Worm (Caenorhabditis elegans) whole organism, L4 larva: ENCODE results near the gene T26C5.4.

Source experiments
- F44E2.7 ChIP-seq: fragments of 200-800 bp; sonication (Bioruptor generic); IDR thresholded peaks from 2 replicates; pipeline ENCODE4 v2.1.2; 2022; ENCODE audit warnings: missing genetic modification characterization, missing compliant biosample characterization
- R02D3.7 ChIP-seq: fragments of 150-350 bp; sonication (generic microtip); optimal IDR thresholded peaks from 3 replicates; lab custom pipeline; 2014; ENCODE audit warnings: missing biosample characterization, missing genetic modification characterization
- T26A8.4 ChIP-seq: fragments of 200-800 bp; sonication (Bioruptor generic); IDR thresholded peaks from 2 replicates; pipeline ENCODE4 v1.3.6; 2022; ENCODE audit warnings: missing genetic modification characterization, missing compliant biosample characterization
- Y105C5A.15 ChIP-seq: fragments of 200-800 bp; sonication (Bioruptor generic); IDR thresholded peaks from 2 replicates; pipeline ENCODE4 v1.3.6; 2022; ENCODE audit warnings: missing genetic modification characterization, missing compliant biosample characterization
- Y48G9A.11 ChIP-seq: fragments of 200-800 bp; sonication (Bioruptor generic); IDR thresholded peaks from 2 replicates; pipeline ENCODE4 v1.3.6; 2022; ENCODE audit warnings: missing genetic modification reagents, missing genetic modification characterization, missing compliant biosample characterization
- aha-1 ChIP-seq: fragments of 150-350 bp; peaks from one replicate; lab custom pipeline; 2014; ENCODE audit warnings: missing biosample characterization, missing genetic modification characterization
- ama-1 ChIP-seq: fragments of 150-350 bp; optimal IDR thresholded peaks from 2 replicates; lab custom pipeline; 2014; ENCODE audit warnings: inconsistent platforms, mixed read lengths
- ceh-28 ChIP-seq: fragments of 150-350 bp; optimal IDR thresholded peaks from 2 replicates; lab custom pipeline; 2014; ENCODE audit warnings: missing biosample characterization, missing genetic modification reagents, missing genetic modification characterization
- ceh-62 ChIP-seq: sonication (generic microtip); optimal IDR thresholded peaks from 2 replicates; lab custom pipeline; 2017; ENCODE audit warnings: missing biosample characterization, missing genetic modification characterization
- ctbp-1 ChIP-seq: fragments of 200-800 bp; sonication (Bioruptor generic); IDR thresholded peaks from 2 replicates; pipeline ENCODE4 v1.3.6; 2022; ENCODE audit warnings: missing genetic modification reagents, missing genetic modification characterization, missing compliant biosample characterization
- daf-16 ChIP-seq, 3 experiments: sonication (generic microtip); optimal IDR thresholded peaks; 2 replicates each; lab custom pipeline; 2016 to 2017; ENCODE audit warnings: missing genetic modification characterization in 3 of 3, missing genetic modification reagents in 3 of 3, mild to moderate bottlenecking in 2 of 3, missing compliant biosample characterization in 2 of 3, missing biosample characterization in 1 of 3, moderate library complexity in 1 of 3
- daf-8 ChIP-seq: fragments of 200-800 bp; sonication (Bioruptor generic); IDR thresholded peaks from 2 replicates; pipeline ENCODE4 v1.3.6; 2022; ENCODE audit warnings: missing genetic modification characterization, missing compliant biosample characterization
- dmd-6 ChIP-seq: fragments of 200-800 bp; sonication (Bioruptor generic); IDR thresholded peaks from 2 replicates; pipeline ENCODE4 v1.3.6; 2022; ENCODE audit warnings: missing genetic modification reagents, missing genetic modification characterization, missing compliant biosample characterization
- dmd-9 ChIP-seq: fragments of 200-800 bp; sonication (Bioruptor generic); IDR thresholded peaks from 2 replicates; pipeline ENCODE4 v1.3.6; 2022; ENCODE audit warnings: missing genetic modification reagents, missing genetic modification characterization, missing compliant biosample characterization
- dve-1 ChIP-seq: sonication (generic microtip); optimal IDR thresholded peaks from 2 replicates; lab custom pipeline; 2017; ENCODE audit warnings: antibody characterized with exemption, mild to moderate bottlenecking, missing genetic modification characterization, missing compliant biosample characterization; ENCODE audit not compliant: insufficient read depth
- fkh-10 ChIP-seq: fragments of 150-350 bp; optimal IDR thresholded peaks from 2 replicates; lab custom pipeline; 2014; ENCODE audit warnings: missing biosample characterization, missing genetic modification reagents, missing genetic modification characterization
- gei-8 ChIP-seq: fragments of 200-800 bp; sonication (Bioruptor generic); optimal IDR thresholded peaks from 2 replicates; lab custom pipeline; 2018; ENCODE audit warnings: mild to moderate bottlenecking, missing genetic modification characterization, missing compliant biosample characterization
- hif-1 ChIP-seq, 2 experiments: sonication (generic microtip); optimal IDR thresholded peaks; 2 replicates each; lab custom pipeline; 2016 to 2017; ENCODE audit warnings: missing compliant biosample characterization in 2 of 2, missing genetic modification characterization in 2 of 2, missing genetic modification reagents in 2 of 2, missing genotype in 2 of 2, mild to moderate bottlenecking in 1 of 2
- hlh-11 ChIP-seq: fragments of 200-800 bp; sonication (Bioruptor generic); optimal IDR thresholded peaks from 2 replicates; lab custom pipeline; 2018; ENCODE audit warnings: mild to moderate bottlenecking, missing genetic modification characterization, missing compliant biosample characterization
- jun-1 ChIP-seq: fragments of 150-350 bp; optimal IDR thresholded peaks from 2 replicates; lab custom pipeline; 2014; ENCODE audit warnings: missing biosample characterization, missing genetic modification reagents, missing genetic modification characterization
- lim-7 ChIP-seq: fragments of 200-800 bp; sonication (Bioruptor generic); IDR thresholded peaks from 2 replicates; pipeline ENCODE4 v1.3.6; 2022; ENCODE audit warnings: missing genetic modification characterization, missing compliant biosample characterization
- lin-29 ChIP-seq: fragments of 200-800 bp; sonication (Bioruptor generic); IDR thresholded peaks from 2 replicates; pipeline ENCODE4 v1.3.6; 2022; ENCODE audit warnings: missing genetic modification reagents, missing genetic modification characterization, missing compliant biosample characterization
- lin-39 ChIP-seq: fragments of 150-350 bp; optimal IDR thresholded peaks from 2 replicates; lab custom pipeline; 2014; ENCODE audit warnings: missing biosample characterization, missing genetic modification reagents, missing genetic modification characterization
- lsy-2 ChIP-seq, 2 experiments: fragments of 150-350 bp in 1 of 2; sonication (generic microtip) in 1 of 2; optimal IDR thresholded peaks; 2 replicates each; lab custom pipeline; 2014 to 2017; ENCODE audit warnings: missing biosample characterization in 2 of 2, missing genetic modification characterization in 2 of 2
- madf-5 ChIP-seq, 2 experiments: fragments of 200-800 bp; sonication (Bioruptor generic); IDR thresholded peaks; 2 replicates each; pipeline ENCODE4 v1.3.6; 2022; ENCODE audit warnings: missing compliant biosample characterization in 2 of 2, missing genetic modification characterization in 2 of 2
- madf-9 ChIP-seq: fragments of 200-800 bp; sonication (Bioruptor generic); conservative IDR thresholded peaks from 2 replicates; pipeline ENCODE4 v1.3.6; 2022; ENCODE audit warnings: missing genetic modification reagents, missing genetic modification characterization, missing compliant biosample characterization
- mdl-1 ChIP-seq, 2 experiments: fragments of 150-350 bp in 1 of 2; sonication (generic microtip) in 1 of 2; optimal IDR thresholded peaks; 2 replicates each; lab custom pipeline; 2014 to 2017; ENCODE audit warnings: missing biosample characterization in 2 of 2, missing genetic modification characterization in 2 of 2
- mep-1 ChIP-seq: fragments of 150-350 bp; sonication (generic microtip); optimal IDR thresholded peaks from 3 replicates; lab custom pipeline; 2014; ENCODE audit warnings: missing biosample characterization, missing genetic modification characterization
- mxl-2 ChIP-seq: fragments of 200-800 bp; sonication (Bioruptor generic); conservative IDR thresholded peaks from 2 replicates; pipeline ENCODE4 v1.3.6; 2022; ENCODE audit warnings: missing genetic modification reagents, missing genetic modification characterization, missing compliant biosample characterization
- mxl-3 ChIP-seq: fragments of 200-800 bp; sonication (Bioruptor generic); optimal IDR thresholded peaks from 2 replicates; lab custom pipeline; 2018; ENCODE audit warnings: mild to moderate bottlenecking, missing genetic modification characterization, missing compliant biosample characterization
- nhr-102 ChIP-seq: sonication (generic microtip); optimal IDR thresholded peaks from 2 replicates; lab custom pipeline; 2016; ENCODE audit warnings: mild to moderate bottlenecking, missing genetic modification characterization, moderate library complexity, missing compliant biosample characterization
- nhr-11 ChIP-seq: fragments of 150-350 bp; optimal IDR thresholded peaks from 2 replicates; lab custom pipeline; 2014; ENCODE audit warnings: missing biosample characterization, missing genetic modification characterization
- nhr-237 ChIP-seq: sonication (generic microtip); optimal IDR thresholded peaks from 2 replicates; lab custom pipeline; 2017; ENCODE audit warnings: missing biosample characterization, missing genetic modification characterization
- nhr-28 ChIP-seq: fragments of 150-350 bp; optimal IDR thresholded peaks from 2 replicates; lab custom pipeline; 2014; ENCODE audit warnings: missing biosample characterization, missing genetic modification characterization
- nhr-42 ChIP-seq: fragments of 200-800 bp; sonication (Bioruptor generic); IDR thresholded peaks from 2 replicates; pipeline ENCODE4 v1.3.6; 2022; ENCODE audit warnings: missing genetic modification characterization, missing compliant biosample characterization
- nhr-48 ChIP-seq: sonication (generic microtip); optimal IDR thresholded peaks from 2 replicates; lab custom pipeline; 2016; ENCODE audit warnings: mild to moderate bottlenecking, missing genetic modification characterization, missing compliant biosample characterization
- nhr-77 ChIP-seq: fragments of 150-350 bp; optimal IDR thresholded peaks from 2 replicates; lab custom pipeline; 2014; ENCODE audit warnings: missing biosample characterization, missing genetic modification characterization
- php-3 ChIP-seq: fragments of 200-800 bp; sonication (Bioruptor generic); IDR thresholded peaks from 2 replicates; pipeline ENCODE4 v1.3.6; 2022; ENCODE audit warnings: missing genetic modification reagents, missing genetic modification characterization, missing compliant biosample characterization
- pqm-1 ChIP-seq: sonication (generic microtip); optimal IDR thresholded peaks from 2 replicates; lab custom pipeline; 2017; ENCODE audit warnings: missing biosample characterization, missing genetic modification characterization
- sdz-12 ChIP-seq: fragments of 200-800 bp; sonication (Bioruptor generic); optimal IDR thresholded peaks from 2 replicates; lab custom pipeline; 2018; ENCODE audit warnings: mild to moderate bottlenecking, missing genetic modification characterization, missing compliant biosample characterization
- snpc-1.2 ChIP-seq: fragments of 200-800 bp; sonication (Bioruptor generic); IDR thresholded peaks from 2 replicates; pipeline ENCODE4 v1.3.6; 2022; ENCODE audit warnings: missing genetic modification reagents, missing genetic modification characterization, missing compliant biosample characterization
- snpc-4 ChIP-seq: fragments of 150-350 bp; optimal IDR thresholded peaks from 2 replicates; lab custom pipeline; 2014; ENCODE audit warnings: missing biosample characterization, missing genetic modification characterization
- tra-1 ChIP-seq: fragments of 200-800 bp; sonication (Bioruptor generic); IDR thresholded peaks from 2 replicates; pipeline ENCODE4 v1.3.6; 2022; ENCODE audit warnings: missing genetic modification reagents, missing genetic modification characterization, missing compliant biosample characterization
- unc-39 ChIP-seq: sonication (generic microtip); optimal IDR thresholded peaks from 2 replicates; lab custom pipeline; 2017; ENCODE audit warnings: missing biosample characterization, missing genetic modification characterization
- unc-62 ChIP-seq, 3 experiments: fragments of 150-350 bp in 1 of 3; sonication (generic microtip); optimal IDR thresholded peaks in 2 of 3; peaks in 1 of 3; 1 replicate in 1 of 3; 2 replicates in 2 of 3; lab custom pipeline; 2014 to 2017; ENCODE audit warnings: missing biosample characterization in 3 of 3, missing genetic modification characterization in 3 of 3, missing genetic modification reagents in 3 of 3, missing genotype in 1 of 3
- zip-2 ChIP-seq: fragments of 150-350 bp; optimal IDR thresholded peaks from 2 replicates; lab custom pipeline; 2014; ENCODE audit warnings: missing biosample characterization, missing genetic modification characterization
- ztf-7 ChIP-seq: fragments of 150-350 bp; optimal IDR thresholded peaks from 2 replicates; lab custom pipeline; 2014; ENCODE audit warnings: missing biosample characterization, missing genetic modification characterization

T26C5.4 gene

ce11 chrII:9282787-9283186, 32.5 kb upstream of the T26C5.4 start (continued):
- peak; percentile 81 for TF ChIP-seq nhr-48 (tag; lab: Kevin White, UChicago)
- peak; percentile 93 for TF ChIP-seq mxl-3 (GFP tag; lab: Kevin White, UChicago)
- no peak for TF ChIP-seq ceh-62 (tag; lab: Kevin White, UChicago)
- peak; percentile 59 for TF ChIP-seq fkh-10
- no peak for TF ChIP-seq R02D3.7 (tag; lab: Kevin White, UChicago)

- no peak for TF ChIP-seq snpc-4 (tag; lab: Kevin White, UChicago)
- no peak for TF ChIP-seq dve-1 (tag; lab: Kevin White, UChicago)
- no peak for TF ChIP-seq Y105C5A.15 (GFP tag; lab: Robert Waterston, UW)
- no peak for TF ChIP-seq nhr-77 (tag; lab: Kevin White, UChicago)
- no peak for TF ChIP-seq zip-2 (tag; lab: Kevin White, UChicago)
- TF ChIP-seq lin-39: no peak
- no peak for TF ChIP-seq fkh-10
- no peak for TF ChIP-seq lim-7 (GFP tag; lab: Robert Waterston, UW)
- TF ChIP-seq T26A8.4 (GFP tag; lab: Robert Waterston, UW): no peak
- no peak for TF ChIP-seq jun-1 (tag; lab: Kevin White, UChicago)
- TF ChIP-seq nhr-42 (GFP tag; lab: Robert Waterston, UW): no peak
- peak in 1 of 2 experiments; percentile 96 for TF ChIP-seq unc-62 (GFP tag; optimal IDR thresholded peaks at IDR 0.05 in 1 of 2; lab: Kevin White, UChicago)
- no peak for TF ChIP-seq unc-62 (tag; optimal IDR thresholded peaks at IDR 0.05; lab: Kevin White, UChicago)
- no peak for TF ChIP-seq madf-5 (GFP tag; IDR thresholded peaks at IDR 0.05; lab: Robert Waterston, UW)
- TF ChIP-seq aha-1 (tag; lab: Kevin White, UChicago): peak; percentile 93
- TF ChIP-seq, all 104 proteins: peak for 2
Observed at ce11 chrII:9282065-9282464, 31.7 kb upstream of the T26C5.4 start.

ce11 chrII:9281595-9281994, 31.3 kb upstream of the T26C5.4 start:
- TF ChIP-seq tra-1 (GFP tag; lab: Robert Waterston, UW): no peak
- TF ChIP-seq hif-1 (tag; optimal IDR thresholded peaks at IDR 0.05; lab: Kevin White, UChicago): peak in 1 of 2 experiments; percentile 53
- no peak for TF ChIP-seq nhr-11 (tag; lab: Kevin White, UChicago)
- TF ChIP-seq ctbp-1 (GFP tag; lab: Robert Waterston, UW): no peak
- TF ChIP-seq hlh-11: peak; percentile 37
- no peak for TF ChIP-seq ceh-28 (tag; lab: Kevin White, UChicago)
- TF ChIP-seq dmd-9 (GFP tag; lab: Robert Waterston, UW): no peak
- no peak for TF ChIP-seq php-3 (GFP tag; lab: Robert Waterston, UW)
- no peak for TF ChIP-seq daf-8
- 0 out of 2 replicates have a peak, but pooled peaks have one; percentile 11 for TF ChIP-seq dmd-6 (GFP tag; lab: Robert Waterston, UW)
- TF ChIP-seq mxl-2: no peak
- TF ChIP-seq dve-1 (tag; lab: Kevin White, UChicago): no peak
- no peak for TF ChIP-seq pqm-1 (tag; lab: Kevin White, UChicago)
- TF ChIP-seq nhr-237 (tag; lab: Kevin White, UChicago): no peak
- peak; percentile 59 for TF ChIP-seq mep-1 (tag; lab: Kevin White, UChicago)
- TF ChIP-seq Y48G9A.11: no peak
- peak; percentile 1 for TF ChIP-seq mxl-3 (GFP tag; lab: Kevin White, UChicago)
- peak; percentile 6 for TF ChIP-seq gei-8
- peak in 1 of 2 experiments; percentile 78 for TF ChIP-seq lsy-2 (tag; optimal IDR thresholded peaks at IDR 0.05; lab: Kevin White, UChicago)
- TF ChIP-seq daf-16 (GFP tag; optimal IDR thresholded peaks at IDR 0.05; lab: Kevin White, UChicago): no peak
- TF ChIP-seq daf-16 (tag; optimal IDR thresholded peaks at IDR 0.05; lab: Kevin White, UChicago): peak; percentile 8
- no peak for TF ChIP-seq ztf-7 (tag; lab: Kevin White, UChicago)
- TF ChIP-seq nhr-28 (tag; lab: Kevin White, UChicago): peak; percentile 57
- TF ChIP-seq unc-39: no peak
- TF ChIP-seq unc-62 (GFP tag; optimal IDR thresholded peaks at IDR 0.05 in 1 of 2; lab: Kevin White, UChicago): no peak
- no peak for TF ChIP-seq unc-62 (tag; optimal IDR thresholded peaks at IDR 0.05; lab: Kevin White, UChicago)
- TF ChIP-seq sdz-12 (GFP tag; lab: Kevin White, UChicago): no peak
- no peak for TF ChIP-seq lin-29 (GFP tag; lab: Robert Waterston, UW)
- no peak for TF ChIP-seq madf-9 (GFP tag; lab: Robert Waterston, UW)
- peak in 1 of 2 experiments; percentile 16 for TF ChIP-seq mdl-1 (tag; optimal IDR thresholded peaks at IDR 0.05; lab: Kevin White, UChicago)
- no peak for TF ChIP-seq T26A8.4 (GFP tag; lab: Robert Waterston, UW)
- no peak for TF ChIP-seq nhr-102 (tag; lab: Kevin White, UChicago)
- TF ChIP-seq Y105C5A.15 (GFP tag; lab: Robert Waterston, UW): no peak
- no peak for TF ChIP-seq snpc-1.2 (GFP tag; lab: Robert Waterston, UW)
- peak; percentile 1 for TF ChIP-seq ama-1 (lab: Kevin White, UChicago)
- peak; percentile 52 for TF ChIP-seq nhr-77 (tag; lab: Kevin White, UChicago)
- no peak for TF ChIP-seq F44E2.7
